Fruit fly (Drosophila melanogaster) whole organism, wandering third instar larva: ENCODE measurements around the gene CG14984.

Source experiments
- Abd-B ChIP-seq: fragments of >200 bp; optimal IDR thresholded peaks from 2 replicates; lab custom pipeline; 2017; ENCODE audit warnings: missing biosample characterization, missing genetic modification characterization
- CG32264 ChIP-seq: fragments of 200-800 bp; sonication (Bioruptor generic); optimal IDR thresholded peaks from 2 replicates; lab custom pipeline; 2016; ENCODE audit warnings: missing biosample characterization, missing genetic modification characterization
- CG9705 ChIP-seq: fragments of 200-800 bp; sonication (Bioruptor generic); optimal IDR thresholded peaks from 2 replicates; lab custom pipeline; 2018; ENCODE audit warnings: missing biosample characterization, mild to moderate bottlenecking, missing genetic modification characterization
- CrebA ChIP-seq: fragments of 200-800 bp; sonication (Bioruptor generic); optimal IDR thresholded peaks from 2 replicates; lab custom pipeline; 2016; ENCODE audit warnings: missing biosample characterization, mild to moderate bottlenecking, missing genetic modification characterization, borderline replicate concordance
- Dfd ChIP-seq: fragments of >200 bp; optimal IDR thresholded peaks from 2 replicates; lab custom pipeline; 2017; ENCODE audit warnings: missing biosample characterization, missing genetic modification characterization
- Dif ChIP-seq: fragments of 200-275, 200-300 bp; sonication (Bioruptor generic); optimal IDR thresholded peaks from 2 replicates; lab custom pipeline; 2018; ENCODE audit warnings: missing biosample characterization, missing genetic modification characterization; ENCODE audit not compliant: partially characterized antibody
- HLH106 ChIP-seq: fragments of 200-800 bp; optimal IDR thresholded peaks from 3 replicates; lab custom pipeline; 2019; ENCODE audit warnings: missing biosample characterization, mild to moderate bottlenecking, missing genetic modification characterization, moderate library complexity
- Hr83 ChIP-seq: fragments of 200-300 bp; sonication (Bioruptor generic); optimal IDR thresholded peaks from 2 replicates; lab custom pipeline; 2016; ENCODE audit warnings: missing biosample characterization, mild to moderate bottlenecking, missing genetic modification characterization, moderate library complexity; ENCODE audit not compliant: poor library complexity, severe bottlenecking
- Jra ChIP-seq: sonication (Bioruptor generic); optimal IDR thresholded peaks from 2 replicates; lab custom pipeline; 2016; ENCODE audit warnings: missing biosample characterization, missing genetic modification characterization
- Myc ChIP-seq: fragments of >200 bp; optimal IDR thresholded peaks from 2 replicates; lab custom pipeline; 2017
- Sp1 ChIP-seq: fragments of 200-800 bp; sonication (Bioruptor generic); optimal IDR thresholded peaks from 3 replicates; lab custom pipeline; 2019; ENCODE audit warnings: missing biosample characterization, mild to moderate bottlenecking, missing genetic modification characterization, moderate library complexity
- Vsx2 ChIP-seq: fragments of 200-300, 225-300 bp; sonication (Bioruptor generic); optimal IDR thresholded peaks from 2 replicates; lab custom pipeline; 2018; ENCODE audit warnings: missing biosample characterization, missing genetic modification characterization; ENCODE audit not compliant: partially characterized antibody
- dl ChIP-seq, 2 experiments: fragments of 175-275, 200-275 bp in 1 of 2; fragments of 200-275 bp in 1 of 2; sonication (Bioruptor generic); optimal IDR thresholded peaks; lab custom pipeline; 2018; ENCODE audit warnings: mild to moderate bottlenecking in 2 of 2, missing biosample characterization in 2 of 2, missing genetic modification characterization in 2 of 2, moderate library complexity in 2 of 2; ENCODE audit not compliant: partially characterized antibody in 2 of 2, insufficient read depth in 1 of 2
- dsf ChIP-seq: sonication (Bioruptor generic); optimal IDR thresholded peaks from 2 replicates; lab custom pipeline; 2016; ENCODE audit warnings: missing biosample characterization, missing genetic modification characterization, borderline replicate concordance
- ey ChIP-seq: fragments of 200-800 bp; sonication (Bioruptor generic); optimal IDR thresholded peaks from 2 replicates; lab custom pipeline; 2016; ENCODE audit warnings: missing biosample characterization, missing genetic modification characterization
- foxo ChIP-seq, 2 experiments: fragments of 200-800 bp; sonication (Bioruptor generic); optimal IDR thresholded peaks; 2 replicates in 1 of 2; 3 replicates in 1 of 2; lab custom pipeline; 2016 to 2017; ENCODE audit warnings: missing biosample characterization in 2 of 2, missing genetic modification characterization in 2 of 2
- h ChIP-seq: fragments of 200-800 bp; sonication (Bioruptor generic); optimal IDR thresholded peaks from 3 replicates; lab custom pipeline; 2016; ENCODE audit warnings: missing biosample characterization, mild to moderate bottlenecking, missing genetic modification characterization
- jim ChIP-seq: fragments of 175-275, 200-325 bp; sonication (Bioruptor generic); optimal IDR thresholded peaks from 2 replicates; lab custom pipeline; 2016; ENCODE audit warnings: missing biosample characterization, mild to moderate bottlenecking, missing genetic modification characterization
- lola ChIP-seq: fragments of >200 bp; optimal IDR thresholded peaks from 2 replicates; lab custom pipeline; 2017; ENCODE audit warnings: missing biosample characterization, missing genetic modification characterization
- psq ChIP-seq: fragments of 200-800 bp; sonication (Bioruptor generic); optimal IDR thresholded peaks from 3 replicates; lab custom pipeline; 2017; ENCODE audit warnings: missing biosample characterization, mild to moderate bottlenecking, missing genetic modification characterization, moderate library complexity
- sage ChIP-seq: fragments of 200-800 bp; sonication (Bioruptor generic); optimal IDR thresholded peaks from 2 replicates; lab custom pipeline; 2016; ENCODE audit warnings: missing biosample characterization, mild to moderate bottlenecking, missing genetic modification characterization
- sv ChIP-seq: fragments of 200-800 bp; sonication (Bioruptor generic); optimal IDR thresholded peaks from 3 replicates; lab custom pipeline; 2016; ENCODE audit warnings: missing biosample characterization, missing genetic modification characterization
- woc ChIP-seq: sonication (Bioruptor generic); optimal IDR thresholded peaks from 2 replicates; lab custom pipeline; 2016; ENCODE audit warnings: missing biosample characterization, mild to moderate bottlenecking, missing genetic modification characterization

The CG14984 gene

DNA sequence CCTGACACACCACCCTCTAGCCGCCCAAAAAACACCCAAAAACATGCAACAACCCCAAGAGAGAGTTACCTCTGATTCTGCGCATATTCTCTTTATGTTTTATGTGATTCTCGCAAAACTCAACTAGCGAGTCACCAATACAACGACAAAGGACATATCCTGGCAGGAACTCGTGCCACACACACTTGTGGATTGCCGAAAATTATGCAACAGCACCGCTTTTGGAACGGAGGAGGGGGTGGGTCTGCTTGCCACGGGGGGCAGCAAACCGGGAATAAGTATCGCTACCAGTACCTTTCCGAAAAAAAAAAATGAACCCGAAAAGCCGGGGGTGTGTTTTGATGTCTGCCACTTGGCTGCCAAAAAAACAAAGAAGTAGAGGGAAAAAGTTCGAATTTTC, 12.8 kb upstream of the CG14984 start:
- no peak for TF ChIP-seq Abd-B (GFP tag; lab: Kevin White, UChicago)
- no peak for TF ChIP-seq CG9705
- TF ChIP-seq sv, result no peak
- TF ChIP-seq lola (GFP tag; lab: Kevin White, UChicago), result no peak
- TF ChIP-seq ey (GFP tag; lab: Kevin White, UChicago), result no peak
- TF ChIP-seq Dfd (GFP tag; lab: Kevin White, UChicago), result no peak
- TF ChIP-seq HLH106, result no peak
- TF ChIP-seq Vsx2, result no peak
- TF ChIP-seq Myc (lab: Kevin White, UChicago), result no peak
- TF ChIP-seq CrebA (GFP tag; lab: Kevin White, UChicago), result no peak
- TF ChIP-seq jim (GFP tag; lab: Kevin White, UChicago), result no peak

dm6 chr3L:3964671-3965070, 12.3 kb upstream of the CG14984 start, which contains the start of gene CG12605:
Gene CG12605, minus strand, starts transcription at chr3L:3964771.
- TF ChIP-seq Sp1 (GFP tag; lab: Kevin White, UChicago), result no peak
- TF ChIP-seq Dfd (GFP tag; lab: Kevin White, UChicago), result no peak
- no peak for TF ChIP-seq HLH106
- TF ChIP-seq h, result no peak
- TF ChIP-seq dl (GFP tag; optimal IDR thresholded peaks at IDR 0.05; lab: Kevin White, UChicago; ENCODE audit: insufficient read depth in 1 of 2, partially characterized antibody in 2 of 2), result no peak
- TF ChIP-seq, all 38 proteins: peak for 0

DNA sequence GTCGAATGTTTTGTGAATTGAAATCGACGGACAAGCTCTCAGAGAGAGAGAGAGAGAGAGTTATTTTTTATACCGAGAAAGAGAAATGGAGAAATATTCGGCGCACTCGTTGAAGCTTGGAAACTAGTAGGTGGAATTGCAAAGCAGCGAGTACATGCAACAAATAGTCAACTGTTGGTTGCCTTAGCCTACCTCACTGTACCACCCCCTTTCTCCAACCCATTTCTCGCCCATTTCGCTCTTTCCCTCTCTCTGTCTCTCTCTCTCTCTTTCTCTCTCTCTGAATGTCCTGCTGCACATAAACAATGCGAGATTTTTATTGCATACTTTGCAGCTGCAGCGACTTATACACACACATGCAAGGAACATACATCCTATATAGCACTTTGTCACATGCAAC, 11.6 kb upstream of the CG14984 start:
- TF ChIP-seq Jra, result no peak
- peak in 1 of 2 experiments; percentile 4 for TF ChIP-seq dl (GFP tag; optimal IDR thresholded peaks at IDR 0.05; lab: Kevin White, UChicago; ENCODE audit: insufficient read depth in 1 of 2, partially characterized antibody in 2 of 2)
- TF ChIP-seq Dif, result peak; percentile 25
- TF ChIP-seq woc, result no peak
- TF ChIP-seq Myc (lab: Kevin White, UChicago), result no peak

dm6 chr3L:3960877-3961417, 8.6 kb upstream of the CG14984 start:
- no peak for TF ChIP-seq Dif

dm6 chr3L:3951875-3952274, 475 bp downstream of the CG14984 start:
- TF ChIP-seq Dfd (GFP tag; lab: Kevin White, UChicago), result no peak

dm6 chr3L:3949205-3949604, 3.1 kb downstream of the CG14984 start, which contains the start of gene CG14983:
Gene CG14983, minus strand, starts transcription at chr3L:3949305.
- no peak for TF ChIP-seq psq (GFP tag; lab: Kevin White, UChicago)
- no peak for TF ChIP-seq dsf (GFP tag; lab: Kevin White, UChicago)
- TF ChIP-seq Jra, result no peak
- no peak for TF ChIP-seq Dfd (GFP tag; lab: Kevin White, UChicago)
- TF ChIP-seq Hr83 (GFP tag; lab: Kevin White, UChicago), result no peak
- no peak for TF ChIP-seq sv
- TF ChIP-seq foxo (GFP tag; optimal IDR thresholded peaks at IDR 0.05; lab: Kevin White, UChicago), result no peak
- TF ChIP-seq dl (GFP tag; optimal IDR thresholded peaks at IDR 0.05; lab: Kevin White, UChicago; ENCODE audit: insufficient read depth in 1 of 2, partially characterized antibody in 2 of 2), result no peak
- TF ChIP-seq CG32264, result no peak
- no peak for TF ChIP-seq ey (GFP tag; lab: Kevin White, UChicago)

DNA sequence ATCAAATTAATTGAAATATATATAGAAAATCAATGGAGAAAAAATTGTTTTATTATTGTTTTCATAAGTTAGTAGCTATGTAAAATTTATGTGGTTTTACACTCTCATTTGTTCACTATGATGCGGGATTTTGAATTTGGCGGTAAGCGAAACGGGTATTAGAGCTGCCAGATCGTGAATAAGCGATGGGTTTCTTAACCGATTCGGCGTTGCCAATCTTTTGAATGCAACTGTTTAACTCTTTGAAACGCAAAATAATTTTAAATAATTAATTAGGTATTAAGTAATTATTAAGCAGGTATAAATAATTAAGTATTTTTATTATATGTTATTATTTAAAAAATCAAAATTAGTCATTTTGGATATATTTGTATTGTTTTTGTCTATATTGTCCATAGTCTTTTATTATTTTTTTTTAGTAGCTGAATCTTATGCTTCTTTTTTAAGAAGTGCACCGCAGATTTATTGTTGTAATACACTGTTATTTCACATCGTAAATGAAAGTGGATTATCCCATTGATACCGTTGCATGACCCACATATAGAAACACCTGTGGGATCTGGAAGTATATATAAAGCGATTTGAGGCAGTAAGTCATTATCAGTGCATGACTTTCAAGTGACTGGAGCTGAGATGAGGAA, 4.9 kb downstream of the CG14984 start, which contains the start of gene CG10853:
CG10853 (plus strand) TSS at position 591 of the 641 bp plus-strand sequence.
- TF ChIP-seq sage (GFP tag; lab: Kevin White, UChicago) (peak; percentile 26), CG32264 (no peak)
